Worm (Caenorhabditis elegans) whole organism, L4 larva: Measurements from ENCODE around the gene F54C8.1.

Experiments used
- F44E2.7 ChIP-seq: fragments of 200-800 bp; sonication (Bioruptor generic); IDR thresholded peaks from 2 replicates; pipeline ENCODE4 v2.1.2; 2022; ENCODE audit warnings: missing genetic modification characterization, missing compliant biosample characterization
- ama-1 ChIP-seq: fragments of 150-350 bp; optimal IDR thresholded peaks from 2 replicates; lab custom pipeline; 2014; ENCODE audit warnings: inconsistent platforms, mixed read lengths
- dmd-8 ChIP-seq: fragments of 200-800 bp; sonication (Bioruptor generic); IDR thresholded peaks from 2 replicates; pipeline ENCODE4 v1.3.6; 2022; ENCODE audit warnings: missing genetic modification characterization, missing compliant biosample characterization
- dpl-1 ChIP-seq: fragments of 150-350 bp; optimal IDR thresholded peaks from 2 replicates; lab custom pipeline; 2014; ENCODE audit warnings: missing biosample characterization, missing genetic modification reagents, missing genetic modification characterization
- nhr-11 ChIP-seq: fragments of 150-350 bp; optimal IDR thresholded peaks from 2 replicates; lab custom pipeline; 2014; ENCODE audit warnings: missing biosample characterization, missing genetic modification characterization
- nhr-111 ChIP-seq: fragments of 200-800 bp; sonication (Bioruptor generic); optimal IDR thresholded peaks from 2 replicates; lab custom pipeline; 2018; ENCODE audit warnings: mild to moderate bottlenecking, missing genetic modification characterization, missing compliant biosample characterization
- nhr-28 ChIP-seq: fragments of 150-350 bp; optimal IDR thresholded peaks from 2 replicates; lab custom pipeline; 2014; ENCODE audit warnings: missing biosample characterization, missing genetic modification characterization
- nhr-6 ChIP-seq: fragments of 150-350 bp; optimal IDR thresholded peaks from 2 replicates; lab custom pipeline; 2014; ENCODE audit warnings: missing biosample characterization, missing genetic modification characterization
- nhr-76 ChIP-seq: fragments of 150-350 bp; optimal IDR thresholded peaks from 2 replicates; lab custom pipeline; 2014; ENCODE audit warnings: missing biosample characterization, missing genetic modification characterization
- skn-1 ChIP-seq: fragments of 150-350 bp; optimal IDR thresholded peaks from 2 replicates; lab custom pipeline; 2014; ENCODE audit warnings: missing biosample characterization, missing genetic modification characterization
- snpc-4 ChIP-seq: fragments of 150-350 bp; optimal IDR thresholded peaks from 2 replicates; lab custom pipeline; 2014; ENCODE audit warnings: missing biosample characterization, missing genetic modification characterization
- tra-1 ChIP-seq: fragments of 200-800 bp; sonication (Bioruptor generic); IDR thresholded peaks from 2 replicates; pipeline ENCODE4 v1.3.6; 2022; ENCODE audit warnings: missing genetic modification reagents, missing genetic modification characterization, missing compliant biosample characterization
- unc-130 ChIP-seq: sonication (generic microtip); optimal IDR thresholded peaks from 2 replicates; lab custom pipeline; 2016; ENCODE audit warnings: missing genetic modification reagents, missing genetic modification characterization, missing compliant biosample characterization
- zip-11 ChIP-seq: fragments of 200-800 bp; sonication (Bioruptor generic); IDR thresholded peaks from 2 replicates; pipeline ENCODE4 v1.3.6; 2022; ENCODE audit warnings: missing genetic modification characterization, missing compliant biosample characterization

DNA sequence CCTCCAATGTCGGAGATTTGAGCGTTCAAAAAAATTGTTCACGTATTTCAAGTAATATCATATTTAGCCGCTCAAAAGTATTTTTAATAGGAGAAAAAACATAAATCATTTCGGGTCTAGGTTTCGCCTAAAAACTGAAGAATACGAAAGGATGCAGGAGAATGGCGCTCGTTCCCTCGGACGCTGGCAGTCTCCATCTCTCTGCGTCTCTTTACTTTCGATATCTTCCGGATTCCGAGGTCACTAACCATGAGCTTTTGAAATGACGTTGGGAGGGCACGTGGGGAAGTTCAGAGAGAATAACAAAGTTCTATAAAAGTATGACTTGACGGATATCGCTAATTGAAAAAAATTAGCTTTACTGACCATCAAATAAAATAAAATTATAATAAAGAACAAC, 48.6 kb upstream of the F54C8.1 start:
- TF ChIP-seq nhr-76 (tag; lab: Kevin White, UChicago) (no peak), dpl-1 (GFP tag; lab: Kevin White, UChicago) (no peak), tra-1 (GFP tag; lab: Robert Waterston, UW) (no peak), nhr-28 (no peak), nhr-11 (no peak), dmd-8 (GFP tag; lab: Robert Waterston, UW) (no peak), zip-11 (no peak), nhr-111 (GFP tag; lab: Kevin White, UChicago) (no peak), F44E2.7 (no peak), unc-130 (GFP tag; lab: Kevin White, UChicago) (no peak), snpc-4 (tag; lab: Kevin White, UChicago) (no peak), skn-1 (tag; lab: Kevin White, UChicago) (no peak), nhr-6 (tag; lab: Kevin White, UChicago) (no peak), ama-1 (peak; percentile 5)
